Fruit fly (Drosophila melanogaster): ENCODE data around the gene hng3.

hng3 gene

DNA sequence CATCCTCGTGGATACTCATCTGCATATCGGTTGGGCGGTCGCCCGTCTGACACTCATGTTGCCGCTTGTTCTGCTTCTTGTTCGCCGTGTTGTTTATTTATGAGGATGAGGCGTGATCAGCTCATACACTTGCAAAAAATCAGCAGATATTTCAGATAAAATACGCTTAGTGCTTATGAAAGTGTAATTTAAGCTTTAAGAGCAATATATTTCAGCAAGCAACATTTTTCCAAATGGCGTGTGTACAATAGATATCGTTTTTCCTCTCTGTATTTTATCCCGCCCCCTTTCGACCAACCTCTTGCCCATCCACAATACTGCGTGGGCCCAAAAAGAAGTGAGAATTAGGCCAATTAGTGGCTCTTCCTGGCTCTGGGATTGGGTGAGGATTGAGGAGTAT is 16.9 kb upstream of the hng3 start (continued):
- no peak for TF ChIP-seq CG10147 (GFP tag; optimal IDR thresholded peaks at IDR 0.05)
- peak; percentile 72 for TF ChIP-seq fd96Cb (tag; optimal IDR thresholded peaks at IDR 0.05)
- TF ChIP-seq Xrp1 (GFP tag; IDR thresholded peaks at IDR 0.05) = peak; percentile 70
- TF ChIP-seq Ets65A (GFP tag) = peak; percentile 32
- TF ChIP-seq stc (GFP tag; IDR thresholded peaks at IDR 0.05) = peak; percentile 26; the same call in 1 of the 2 replicates
- peak; percentile 53 for TF ChIP-seq nmo (GFP tag; optimal IDR thresholded peaks at IDR 0.05)
- no peak for TF ChIP-seq CG15011 (GFP tag; optimal IDR thresholded peaks at IDR 0.05)
- peak; percentile 8 for TF ChIP-seq CG9817 (tag; optimal IDR thresholded peaks at IDR 0.05)
- TF ChIP-seq sd (tag; optimal IDR thresholded peaks at IDR 0.05) = no peak
- peak; percentile 26 for TF ChIP-seq Hr3 (GFP tag; optimal IDR thresholded peaks at IDR 0.05)
- no peak for TF ChIP-seq ap (GFP tag; IDR thresholded peaks at IDR 0.05)
- TF ChIP-seq Poxn (GFP tag; IDR thresholded peaks at IDR 0.05) = no peak
- TF ChIP-seq Med (GFP tag) = peak; percentile 55
- peak; percentile 8 for TF ChIP-seq Atf-2 (GFP tag; optimal IDR thresholded peaks at IDR 0.05)
- peak; percentile 10; the same call in 1 of the 3 replicates for TF ChIP-seq B-H1 (GFP tag; IDR thresholded peaks at IDR 0.05)
- TF ChIP-seq CG5245 (GFP tag; optimal IDR thresholded peaks at IDR 0.05) = peak; percentile 29
- peak; percentile 29 for TF ChIP-seq CG12219 (GFP tag; optimal IDR thresholded peaks at IDR 0.05)
- peak; percentile 73; the same call in 2 of the 3 replicates for TF ChIP-seq ase (GFP tag; IDR thresholded peaks at IDR 0.05)
- peak; percentile 65; the same call in 1 of the 2 replicates for TF ChIP-seq ttk (GFP tag; IDR thresholded peaks at IDR 0.05)
- no peak for TF ChIP-seq prd (optimal IDR thresholded peaks at IDR 0.05)
- peak; percentile 71; the same call in 2 of the 3 replicates for TF ChIP-seq prd (GFP tag; IDR thresholded peaks at IDR 0.05)
- peak; percentile 35 for TF ChIP-seq Chrac-16 (GFP tag; optimal IDR thresholded peaks at IDR 0.05)
- TF ChIP-seq shn (GFP tag; optimal IDR thresholded peaks at IDR 0.05) = peak; percentile 2
- no peak for TF ChIP-seq usp (GFP tag; optimal IDR thresholded peaks at IDR 0.05)
- peak; percentile 49 for TF ChIP-seq CG3407 (GFP tag; optimal IDR thresholded peaks at IDR 0.05)
- TF ChIP-seq phol (tag; optimal IDR thresholded peaks at IDR 0.05) = peak; percentile 75
- no peak for TF ChIP-seq CG10321 (GFP tag; IDR thresholded peaks at IDR 0.05)
- peak; percentile 29; the same call in 1 of the 2 replicates for TF ChIP-seq onecut (GFP tag; IDR thresholded peaks at IDR 0.05)
- TF ChIP-seq CG11456 (GFP tag; IDR thresholded peaks at IDR 0.05) = 0 out of 3 replicates have a peak, but pooled peaks have one; percentile 4
- peak; percentile 10 for TF ChIP-seq slp2 (GFP tag; optimal IDR thresholded peaks at IDR 0.05)
- peak; percentile 41 for TF ChIP-seq dmrt11E (tag; optimal IDR thresholded peaks at IDR 0.05)
- no peak for TF ChIP-seq jing (GFP tag; optimal IDR thresholded peaks at IDR 0.05)
- peak; percentile 35; the same call in 1 of the 2 replicates for TF ChIP-seq CG1024 (GFP tag; IDR thresholded peaks at IDR 0.05)
- peak; percentile 39; the same call in 1 of the 2 replicates for TF ChIP-seq chm (GFP tag; IDR thresholded peaks at IDR 0.05)
- TF ChIP-seq CG12071 (GFP tag; optimal IDR thresholded peaks at IDR 0.05) = no peak
- TF ChIP-seq Camta (GFP tag; optimal IDR thresholded peaks at IDR 0.05) = peak; percentile 8
- TF ChIP-seq trem (tag; optimal IDR thresholded peaks at IDR 0.05) = peak; percentile 40
- peak; percentile 36; the same call in 1 of the 2 replicates for TF ChIP-seq CG4730 (GFP tag; IDR thresholded peaks at IDR 0.05)
- TF ChIP-seq CG9215 (GFP tag; IDR thresholded peaks at IDR 0.05) = peak; percentile 36; the same call in 1 of the 2 replicates
- peak; percentile 32 for TF ChIP-seq oc (tag; optimal IDR thresholded peaks at IDR 0.05)
- peak; percentile 40 for TF ChIP-seq CG8388 (GFP tag; optimal IDR thresholded peaks at IDR 0.05)
- TF ChIP-seq Side (GFP tag; optimal IDR thresholded peaks at IDR 0.05) = peak; percentile 36
- TF ChIP-seq CG9876 (GFP tag; optimal IDR thresholded peaks at IDR 0.05) = no peak
- peak; percentile 11 for TF ChIP-seq da (GFP tag; optimal IDR thresholded peaks at IDR 0.05)
- TF ChIP-seq CG31441 (GFP tag; IDR thresholded peaks at IDR 0.05) = peak; percentile 41; the same call in 1 of the 2 replicates
- peak; percentile 19 for TF ChIP-seq CG18599 (GFP tag; optimal IDR thresholded peaks at IDR 0.05)
- no peak for TF ChIP-seq CG7372 (GFP tag; IDR thresholded peaks at IDR 0.05)
- TF ChIP-seq nau (GFP tag; optimal IDR thresholded peaks at IDR 0.05) = peak; percentile 58
- TF ChIP-seq Hsf (GFP tag; optimal IDR thresholded peaks at IDR 0.05) = peak; percentile 10
- TF ChIP-seq lola (GFP tag; optimal IDR thresholded peaks at IDR 0.05) = peak in 1 of 3 experiments; percentile 34
- TF ChIP-seq hb (GFP tag; IDR thresholded peaks at IDR 0.05; ENCODE audit: partially characterized antibody) = no peak

Data from whole organism, embryonic.